Worm (Caenorhabditis elegans) whole organism, young adult: ENCODE results near the gene cid-1.
A peak's percentile ranks its signal among the peaks of the same experiment; 100 is the strongest.

ENCODE experiments used
- B0019.2 ChIP-seq: fragments of 200-800 bp; sonication (Bioruptor generic); conservative IDR thresholded peaks from 2 replicates; pipeline ENCODE4 v1.3.6; 2022; ENCODE audit warnings: missing genetic modification reagents, missing genetic modification characterization, missing compliant biosample characterization
- F57A8.1 ChIP-seq: fragments of 200-800 bp; sonication (Bioruptor generic); optimal IDR thresholded peaks from 2 replicates; lab custom pipeline; 2018; ENCODE audit warnings: mild to moderate bottlenecking, missing genetic modification characterization, moderate library complexity, missing compliant biosample characterization
- attf-3 ChIP-seq: fragments of 200-800 bp; sonication (Bioruptor generic); conservative IDR thresholded peaks from 2 replicates; pipeline ENCODE4 v1.3.6; 2022; ENCODE audit warnings: missing genetic modification reagents, missing genetic modification characterization, missing compliant biosample characterization
- ccch-3 ChIP-seq: fragments of 200-800 bp; sonication (Bioruptor generic); optimal IDR thresholded peaks from 2 replicates; lab custom pipeline; 2018; ENCODE audit warnings: mild to moderate bottlenecking, missing genetic modification characterization, missing compliant biosample characterization
- him-1 ChIP-seq: sonication (generic microtip); optimal IDR thresholded peaks from 2 replicates; lab custom pipeline; 2016; ENCODE audit warnings: missing genotype, missing genetic modification reagents, missing genetic modification characterization, missing compliant biosample characterization
- hrde-1 ChIP-seq: sonication (generic microtip); optimal IDR thresholded peaks from 2 replicates; lab custom pipeline; 2016; ENCODE audit warnings: missing genetic modification characterization, mild to moderate bottlenecking, missing compliant biosample characterization, moderate library complexity, missing genotype, missing genetic modification reagents, borderline replicate concordance
- lsl-1 ChIP-seq: fragments of 200-800 bp; sonication (Bioruptor generic); optimal IDR thresholded peaks from 2 replicates; lab custom pipeline; 2018; ENCODE audit warnings: mild to moderate bottlenecking, missing genetic modification characterization, moderate library complexity, missing compliant biosample characterization
- mel-28 ChIP-seq: sonication (generic microtip); optimal IDR thresholded peaks from 2 replicates; lab custom pipeline; 2016; ENCODE audit warnings: borderline replicate concordance, mild to moderate bottlenecking, missing genetic modification characterization, missing compliant biosample characterization
- nfyb-1 ChIP-seq: fragments of 200-800 bp; sonication (Bioruptor generic); IDR thresholded peaks from 2 replicates; pipeline ENCODE4 v1.3.6; 2022; ENCODE audit warnings: missing genetic modification reagents, missing genetic modification characterization, missing compliant biosample characterization
- rec-8 ChIP-seq, 2 experiments: sonication (generic microtip); optimal IDR thresholded peaks; 2 replicates each; lab custom pipeline; 2016; ENCODE audit warnings: mild to moderate bottlenecking in 2 of 2, missing genetic modification characterization in 2 of 2, missing genetic modification reagents in 2 of 2, missing genotype in 2 of 2, missing biosample characterization in 1 of 2, missing compliant biosample characterization in 1 of 2, moderate library complexity in 1 of 2
- sdz-38 ChIP-seq: sonication (generic microtip); optimal IDR thresholded peaks from 2 replicates; lab custom pipeline; 2016; ENCODE audit warnings: missing genotype, missing genetic modification characterization, missing compliant biosample characterization
- unc-62 ChIP-seq: fragments of 150-350 bp; optimal IDR thresholded peaks from 2 replicates; lab custom pipeline; 2014; ENCODE audit warnings: missing biosample characterization, missing genetic modification reagents, missing genetic modification characterization

DNA sequence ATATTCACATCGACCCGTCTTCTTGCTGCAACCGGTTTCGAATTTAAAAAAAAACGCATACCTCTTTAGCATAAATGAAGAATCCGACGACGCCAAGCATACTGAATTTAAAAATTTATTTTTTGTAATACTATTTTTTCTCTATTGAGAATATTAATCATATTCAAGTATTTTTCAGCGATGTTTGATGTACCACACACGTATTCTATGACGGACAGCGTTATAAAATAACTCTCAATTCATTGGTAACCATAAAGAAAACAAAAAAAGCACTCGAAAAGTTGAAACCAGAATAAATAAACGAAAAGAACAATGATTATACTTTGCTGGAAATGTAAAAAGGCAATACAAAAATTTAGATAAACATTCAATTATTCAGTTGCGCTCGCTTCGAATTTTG, 14.2 kb upstream of the cid-1 start, which contains the start of gene T10F2.5:
- no peak for TF ChIP-seq him-1 (tag; lab: Kevin White, UChicago)
- TF ChIP-seq B0019.2 (GFP tag; lab: Robert Waterston, UW): no peak
- no peak for TF ChIP-seq sdz-38 (tag; lab: Kevin White, UChicago)
- no peak for TF ChIP-seq lsl-1 (GFP tag; lab: Kevin White, UChicago)
- TF ChIP-seq rec-8 (tag; optimal IDR thresholded peaks at IDR 0.05; lab: Kevin White, UChicago): no peak
- no peak for TF ChIP-seq mel-28 (tag; lab: Kevin White, UChicago)
- TF ChIP-seq unc-62 (GFP tag; lab: Kevin White, UChicago): no peak
- TF ChIP-seq nfyb-1 (GFP tag; lab: Robert Waterston, UW): no peak
- no peak for TF ChIP-seq F57A8.1
- peak; percentile 14 for TF ChIP-seq hrde-1 (tag; lab: Kevin White, UChicago)
- TF ChIP-seq ccch-3: no peak
- no peak for TF ChIP-seq attf-3 (GFP tag; lab: Robert Waterston, UW)
